In genomic region chr3R:30590845-30591244, dm6 we compare ENCODE assay signal across 2 fruit fly cellular contexts.
A peak's percentile ranks its signal among the peaks of the same experiment; 100 is the strongest.
TF ChIP-seq lines count a peak whose summit lies in the region.

No protein-coding gene starts in this region.

TF ChIP-seq in whole organism, prepupa, 60 proteins besides CTCF, POLR2A, EP300 and RAD21:
- TF ChIP-seq CG3919 (GFP tag; optimal IDR thresholded peaks at IDR 0.05; lab: Kevin White, UChicago) = no peak
- TF ChIP-seq CG6276 (GFP tag; optimal IDR thresholded peaks at IDR 0.05; lab: Kevin White, UChicago) = no peak
- TF ChIP-seq svp (GFP tag; lab: Kevin White, UChicago) = peak; percentile 6
- no peak for TF ChIP-seq Hr4 (GFP tag; optimal IDR thresholded peaks at IDR 0.05; lab: Kevin White, UChicago)
- no peak for TF ChIP-seq Hr38 (GFP tag; optimal IDR thresholded peaks at IDR 0.05; lab: Kevin White, UChicago)
- TF ChIP-seq Eip78C (GFP tag; lab: Kevin White, UChicago) = peak; percentile 44

TF ChIP-seq in whole organism, wandering third instar larva, 38 proteins besides CTCF, POLR2A, EP300 and RAD21:
- TF ChIP-seq lola (GFP tag; optimal IDR thresholded peaks at IDR 0.05; lab: Kevin White, UChicago) = no peak
- no peak for TF ChIP-seq Rel (GFP tag; optimal IDR thresholded peaks at IDR 0.05; lab: Kevin White, UChicago)
- TF ChIP-seq Rel (tag; optimal IDR thresholded peaks at IDR 0.05; lab: Kevin White, UChicago) = peak; percentile 95
- TF ChIP-seq fru (GFP tag; optimal IDR thresholded peaks at IDR 0.05; lab: Kevin White, UChicago) = peak; percentile 52
- TF ChIP-seq jim (GFP tag; optimal IDR thresholded peaks at IDR 0.05; lab: Kevin White, UChicago) = no peak
